Worm (Caenorhabditis elegans) whole organism, L4 larva: Measurements from ENCODE around the gene pkc-3.
"Not testable (repeated sequence)": the region's sequence is repeated elsewhere in the genome, so short reads cannot be mapped to it uniquely, and the experiment has no call there.

Experiments used
- D1046.2 ChIP-seq: fragments of 200-800 bp; sonication (Bioruptor generic); IDR thresholded peaks from 2 replicates; pipeline ENCODE4 v1.3.6; 2022; ENCODE audit warnings: missing genetic modification characterization, missing compliant biosample characterization
- F10B5.3 ChIP-seq: sonication (generic microtip); optimal IDR thresholded peaks from 2 replicates; lab custom pipeline; 2016; ENCODE audit warnings: mild to moderate bottlenecking, missing genetic modification characterization, missing compliant biosample characterization
- F44E2.7 ChIP-seq: fragments of 200-800 bp; sonication (Bioruptor generic); IDR thresholded peaks from 2 replicates; pipeline ENCODE4 v2.1.2; 2022; ENCODE audit warnings: missing genetic modification characterization, missing compliant biosample characterization
- T26A8.4 ChIP-seq: fragments of 200-800 bp; sonication (Bioruptor generic); IDR thresholded peaks from 2 replicates; pipeline ENCODE4 v1.3.6; 2022; ENCODE audit warnings: missing genetic modification characterization, missing compliant biosample characterization
- Y105C5A.15 ChIP-seq: fragments of 200-800 bp; sonication (Bioruptor generic); IDR thresholded peaks from 2 replicates; pipeline ENCODE4 v1.3.6; 2022; ENCODE audit warnings: missing genetic modification characterization, missing compliant biosample characterization
- ZK337.2 ChIP-seq: fragments of 200-800 bp; sonication (Bioruptor generic); IDR thresholded peaks from 2 replicates; pipeline ENCODE4 v1.3.6; 2022; ENCODE audit warnings: missing genetic modification reagents, missing genetic modification characterization, missing compliant biosample characterization
- aly-2 ChIP-seq: sonication (generic microtip); optimal IDR thresholded peaks from 2 replicates; lab custom pipeline; 2018; ENCODE audit warnings: missing biosample characterization, missing genetic modification characterization
- ama-1 ChIP-seq: fragments of 150-350 bp; optimal IDR thresholded peaks from 2 replicates; lab custom pipeline; 2014; ENCODE audit warnings: inconsistent platforms, mixed read lengths
- ceh-20 ChIP-seq: fragments of 200-800 bp; sonication (Bioruptor generic); IDR thresholded peaks from 2 replicates; pipeline ENCODE4 v1.3.6; 2022; ENCODE audit warnings: missing genetic modification reagents, missing genetic modification characterization, missing compliant biosample characterization
- ceh-28 ChIP-seq: fragments of 150-350 bp; optimal IDR thresholded peaks from 2 replicates; lab custom pipeline; 2014; ENCODE audit warnings: missing biosample characterization, missing genetic modification reagents, missing genetic modification characterization
- ceh-44 ChIP-seq: fragments of 200-800 bp; sonication (Bioruptor generic); IDR thresholded peaks from 2 replicates; pipeline ENCODE4 v1.3.6; 2022; ENCODE audit warnings: missing genetic modification reagents, missing genetic modification characterization, missing compliant biosample characterization
- ceh-62 ChIP-seq: sonication (generic microtip); optimal IDR thresholded peaks from 2 replicates; lab custom pipeline; 2017; ENCODE audit warnings: missing biosample characterization, missing genetic modification characterization
- ctbp-1 ChIP-seq: fragments of 200-800 bp; sonication (Bioruptor generic); IDR thresholded peaks from 2 replicates; pipeline ENCODE4 v1.3.6; 2022; ENCODE audit warnings: missing genetic modification reagents, missing genetic modification characterization, missing compliant biosample characterization
- daf-19 ChIP-seq: fragments of 200-800 bp; sonication (Bioruptor generic); conservative IDR thresholded peaks from 2 replicates; pipeline ENCODE4 v1.3.6; 2022; ENCODE audit warnings: missing genetic modification characterization, missing compliant biosample characterization
- daf-8 ChIP-seq: fragments of 200-800 bp; sonication (Bioruptor generic); IDR thresholded peaks from 2 replicates; pipeline ENCODE4 v1.3.6; 2022; ENCODE audit warnings: missing genetic modification characterization, missing compliant biosample characterization
- dmd-6 ChIP-seq: fragments of 200-800 bp; sonication (Bioruptor generic); IDR thresholded peaks from 2 replicates; pipeline ENCODE4 v1.3.6; 2022; ENCODE audit warnings: missing genetic modification reagents, missing genetic modification characterization, missing compliant biosample characterization
- duxl-1 ChIP-seq: sonication (generic microtip); optimal IDR thresholded peaks from 2 replicates; lab custom pipeline; 2016; ENCODE audit warnings: mild to moderate bottlenecking, missing genetic modification characterization, moderate library complexity, missing compliant biosample characterization; ENCODE audit not compliant: poor library complexity
- dve-1 ChIP-seq: sonication (generic microtip); optimal IDR thresholded peaks from 2 replicates; lab custom pipeline; 2017; ENCODE audit warnings: antibody characterized with exemption, mild to moderate bottlenecking, missing genetic modification characterization, missing compliant biosample characterization; ENCODE audit not compliant: insufficient read depth
- egl-43 ChIP-seq: fragments of 200-800 bp; sonication (Bioruptor generic); IDR thresholded peaks from 2 replicates; pipeline ENCODE4 v1.3.6; 2022; ENCODE audit warnings: missing genetic modification reagents, missing genetic modification characterization, missing compliant biosample characterization
- gei-8 ChIP-seq: fragments of 200-800 bp; sonication (Bioruptor generic); optimal IDR thresholded peaks from 2 replicates; lab custom pipeline; 2018; ENCODE audit warnings: mild to moderate bottlenecking, missing genetic modification characterization, missing compliant biosample characterization
- hmg-1.1 ChIP-seq: fragments of 200-800 bp; sonication (Bioruptor generic); IDR thresholded peaks from 2 replicates; pipeline ENCODE4 v1.3.6; 2022; ENCODE audit warnings: missing genetic modification reagents, missing genetic modification characterization, missing compliant biosample characterization
- lin-1 ChIP-seq: fragments of 200-800 bp; sonication (Bioruptor generic); IDR thresholded peaks from 2 replicates; pipeline ENCODE4 v1.3.6; 2022; ENCODE audit warnings: missing genetic modification reagents, missing genetic modification characterization, missing compliant biosample characterization
- lin-13 ChIP-seq: fragments of 150-350 bp; optimal IDR thresholded peaks from 2 replicates; lab custom pipeline; 2014; ENCODE audit warnings: missing biosample characterization, missing genetic modification reagents, missing genetic modification characterization
- lin-15B ChIP-seq: fragments of 150-350 bp; sonication (generic microtip); optimal IDR thresholded peaks from 3 replicates; lab custom pipeline; 2014; ENCODE audit warnings: missing biosample characterization, missing genetic modification characterization
- lin-38 ChIP-seq: fragments of 200-800 bp; sonication (Bioruptor generic); IDR thresholded peaks from 2 replicates; pipeline ENCODE4 v1.3.6; 2022; ENCODE audit warnings: missing genetic modification reagents, missing genetic modification characterization, missing compliant biosample characterization
- lin-39 ChIP-seq: fragments of 150-350 bp; optimal IDR thresholded peaks from 2 replicates; lab custom pipeline; 2014; ENCODE audit warnings: missing biosample characterization, missing genetic modification reagents, missing genetic modification characterization
- madf-5 ChIP-seq, 2 experiments: fragments of 200-800 bp; sonication (Bioruptor generic); IDR thresholded peaks; 2 replicates each; pipeline ENCODE4 v1.3.6; 2022; ENCODE audit warnings: missing compliant biosample characterization in 2 of 2, missing genetic modification characterization in 2 of 2
- madf-9 ChIP-seq: fragments of 200-800 bp; sonication (Bioruptor generic); conservative IDR thresholded peaks from 2 replicates; pipeline ENCODE4 v1.3.6; 2022; ENCODE audit warnings: missing genetic modification reagents, missing genetic modification characterization, missing compliant biosample characterization
- mep-1 ChIP-seq: fragments of 150-350 bp; sonication (generic microtip); optimal IDR thresholded peaks from 3 replicates; lab custom pipeline; 2014; ENCODE audit warnings: missing biosample characterization, missing genetic modification characterization
- mxl-3 ChIP-seq: fragments of 200-800 bp; sonication (Bioruptor generic); optimal IDR thresholded peaks from 2 replicates; lab custom pipeline; 2018; ENCODE audit warnings: mild to moderate bottlenecking, missing genetic modification characterization, missing compliant biosample characterization
- nhr-111 ChIP-seq: fragments of 200-800 bp; sonication (Bioruptor generic); optimal IDR thresholded peaks from 2 replicates; lab custom pipeline; 2018; ENCODE audit warnings: mild to moderate bottlenecking, missing genetic modification characterization, missing compliant biosample characterization
- nhr-28 ChIP-seq: fragments of 150-350 bp; optimal IDR thresholded peaks from 2 replicates; lab custom pipeline; 2014; ENCODE audit warnings: missing biosample characterization, missing genetic modification characterization
- nhr-76 ChIP-seq: fragments of 150-350 bp; optimal IDR thresholded peaks from 2 replicates; lab custom pipeline; 2014; ENCODE audit warnings: missing biosample characterization, missing genetic modification characterization
- pha-4 ChIP-seq, 2 experiments: fragments of 150-350 bp in 1 of 2; fragments of 200-800 bp in 1 of 2; sonication (Bioruptor generic) in 1 of 2; IDR thresholded peaks in 1 of 2; optimal IDR thresholded peaks in 1 of 2; 2 replicates each; pipeline versions ENCODE4 v1.3.6 to Lab custom; 2014 to 2022; ENCODE audit warnings: missing genetic modification characterization in 2 of 2, missing genetic modification reagents in 2 of 2, missing biosample characterization in 1 of 2, missing compliant biosample characterization in 1 of 2
- php-3 ChIP-seq: fragments of 200-800 bp; sonication (Bioruptor generic); IDR thresholded peaks from 2 replicates; pipeline ENCODE4 v1.3.6; 2022; ENCODE audit warnings: missing genetic modification reagents, missing genetic modification characterization, missing compliant biosample characterization
- rbr-2 ChIP-seq: sonication (generic microtip); optimal IDR thresholded peaks from 2 replicates; lab custom pipeline; 2016; ENCODE audit warnings: missing genotype, missing genetic modification characterization, missing compliant biosample characterization
- saeg-2 ChIP-seq: fragments of 200-800 bp; sonication (Bioruptor generic); IDR thresholded peaks from 2 replicates; pipeline ENCODE4 v1.3.6; 2022; ENCODE audit warnings: missing genetic modification reagents, missing genetic modification characterization, missing compliant biosample characterization
- set-16 ChIP-seq: fragments of 200-800 bp; sonication (Bioruptor generic); IDR thresholded peaks from 2 replicates; pipeline ENCODE4 v1.3.6; 2022; ENCODE audit warnings: missing genetic modification reagents, missing genetic modification characterization, missing compliant biosample characterization
- skn-1 ChIP-seq: fragments of 150-350 bp; optimal IDR thresholded peaks from 2 replicates; lab custom pipeline; 2014; ENCODE audit warnings: missing biosample characterization, missing genetic modification characterization
- tag-97 ChIP-seq: fragments of 200-800 bp; sonication (Bioruptor generic); IDR thresholded peaks from 2 replicates; pipeline ENCODE4 v1.3.6; 2022; ENCODE audit warnings: missing genetic modification characterization, missing compliant biosample characterization
- tra-1 ChIP-seq: fragments of 200-800 bp; sonication (Bioruptor generic); IDR thresholded peaks from 2 replicates; pipeline ENCODE4 v1.3.6; 2022; ENCODE audit warnings: missing genetic modification reagents, missing genetic modification characterization, missing compliant biosample characterization
- unc-62 ChIP-seq, 3 experiments: fragments of 150-350 bp in 1 of 3; sonication (generic microtip); optimal IDR thresholded peaks in 2 of 3; peaks in 1 of 3; 1 replicate in 1 of 3; 2 replicates in 2 of 3; lab custom pipeline; 2014 to 2017; ENCODE audit warnings: missing biosample characterization in 3 of 3, missing genetic modification characterization in 3 of 3, missing genetic modification reagents in 3 of 3, missing genotype in 1 of 3
- vab-7 ChIP-seq: fragments of 200-800 bp; sonication (Bioruptor generic); IDR thresholded peaks from 2 replicates; pipeline ENCODE4 v1.3.6; 2022; ENCODE audit warnings: missing genetic modification reagents, missing genetic modification characterization, missing compliant biosample characterization
- zag-1 ChIP-seq: fragments of 150-350 bp; optimal IDR thresholded peaks from 2 replicates; lab custom pipeline; 2014; ENCODE audit warnings: missing biosample characterization, missing genetic modification characterization
- zip-11 ChIP-seq: fragments of 200-800 bp; sonication (Bioruptor generic); IDR thresholded peaks from 2 replicates; pipeline ENCODE4 v1.3.6; 2022; ENCODE audit warnings: missing genetic modification characterization, missing compliant biosample characterization

The pkc-3 gene

ce11 chrII:5350357-5350756 lies 29.5 kb upstream of the pkc-3 start, which contains the start of gene F09E5.8:
Gene F09E5.8, plus strand, starts transcription at chrII:5350669.
- TF ChIP-seq T26A8.4 (GFP tag; lab: Robert Waterston, UW) (peak; percentile 81), pha-4 (GFP tag; IDR thresholded peaks at IDR 0.05; lab: Robert Waterston, UW) (peak; percentile 63; the same call in 1 of the 2 replicates), vab-7 (GFP tag; lab: Robert Waterston, UW) (0 out of 2 replicates have a peak, but pooled peaks have one; percentile 63), lin-1 (GFP tag; lab: Robert Waterston, UW) (0 out of 2 replicates have a peak, but pooled peaks have one; percentile 41), dmd-6 (peak; percentile 23; the same call in 1 of the 2 replicates), hmg-1.1 (GFP tag; lab: Robert Waterston, UW) (peak; percentile 78), ctbp-1 (GFP tag; lab: Robert Waterston, UW) (0 out of 2 replicates have a peak, but pooled peaks have one; percentile 39), ceh-20 (GFP tag; lab: Robert Waterston, UW) (0 out of 2 replicates have a peak, but pooled peaks have one; percentile 25), lin-38 (GFP tag; lab: Robert Waterston, UW) (peak; percentile 82)
- not testable (repeated sequence) for TF ChIP-seq pha-4 (tag; optimal IDR thresholded peaks at IDR 0.05; lab: Kevin White, UChicago)

ce11 chrII:5351799-5352198 lies 28.0 kb upstream of the pkc-3 start, which contains the start of gene F09E5.7:
Gene F09E5.7, plus strand, starts transcription at chrII:5352099.
- TF ChIP-seq saeg-2 (GFP tag; lab: Robert Waterston, UW) (no peak), nhr-28 (tag; lab: Kevin White, UChicago) (no peak), pha-4 (GFP tag; IDR thresholded peaks at IDR 0.05; lab: Robert Waterston, UW) (no peak), pha-4 (tag; optimal IDR thresholded peaks at IDR 0.05; lab: Kevin White, UChicago) (no peak), lin-15B (tag; lab: Kevin White, UChicago) (no peak), ceh-28 (no peak), tag-97 (GFP tag; lab: Robert Waterston, UW) (no peak), duxl-1 (tag; lab: Kevin White, UChicago) (no peak), tra-1 (GFP tag; lab: Robert Waterston, UW) (no peak), lin-13 (GFP tag; lab: Kevin White, UChicago) (no peak), F44E2.7 (GFP tag; lab: Robert Waterston, UW) (no peak), gei-8 (GFP tag; lab: Kevin White, UChicago) (no peak), ZK337.2 (GFP tag; lab: Robert Waterston, UW) (no peak), rbr-2 (tag; lab: Kevin White, UChicago) (no peak)

ce11 chrII:5353642-5354041 lies 26.2 kb upstream of the pkc-3 start:
- TF ChIP-seq F10B5.3 (tag; lab: Kevin White, UChicago): peak; percentile 20
- TF ChIP-seq zag-1: no peak
- TF ChIP-seq mep-1 (tag; lab: Kevin White, UChicago): no peak
- TF ChIP-seq php-3: peak; percentile 68; the same call in 1 of the 2 replicates
- TF ChIP-seq gei-8 (GFP tag; lab: Kevin White, UChicago): peak; percentile 85
- no peak for TF ChIP-seq ama-1 (lab: Kevin White, UChicago)
- TF ChIP-seq daf-19 (GFP tag; lab: Robert Waterston, UW): peak; percentile 86
- TF ChIP-seq zip-11: peak; percentile 76
- no peak; the same call in 1 of the 2 replicates for TF ChIP-seq madf-9 (GFP tag; lab: Robert Waterston, UW)
- TF ChIP-seq daf-8 (GFP tag; lab: Robert Waterston, UW): no peak
- peak; percentile 73; the same call in 1 of the 2 replicates for TF ChIP-seq lin-1 (GFP tag; lab: Robert Waterston, UW)
- no peak for TF ChIP-seq ceh-28
- peak; percentile 61 for TF ChIP-seq duxl-1 (tag; lab: Kevin White, UChicago)
- TF ChIP-seq aly-2 (tag; lab: Kevin White, UChicago): no peak
- TF ChIP-seq nhr-76 (tag; lab: Kevin White, UChicago): no peak
- no peak for TF ChIP-seq lin-39
- TF ChIP-seq skn-1: no peak
- TF ChIP-seq madf-5 (GFP tag; IDR thresholded peaks at IDR 0.05; lab: Robert Waterston, UW): peak; percentile 87 to 97
- peak; percentile 86 for TF ChIP-seq egl-43 (GFP tag; lab: Robert Waterston, UW)
- TF ChIP-seq nhr-111 (GFP tag; lab: Kevin White, UChicago): peak; percentile 91
- TF ChIP-seq ceh-62 (tag; lab: Kevin White, UChicago): no peak
- no peak for TF ChIP-seq unc-62 (GFP tag; optimal IDR thresholded peaks at IDR 0.05 in 1 of 2; lab: Kevin White, UChicago)
- TF ChIP-seq unc-62 (tag; optimal IDR thresholded peaks at IDR 0.05; lab: Kevin White, UChicago): no peak
- peak; percentile 38 for TF ChIP-seq rbr-2 (tag; lab: Kevin White, UChicago)
- peak; percentile 87 for TF ChIP-seq D1046.2
- TF ChIP-seq Y105C5A.15 (GFP tag; lab: Robert Waterston, UW): peak; percentile 97
- TF ChIP-seq ceh-44 (GFP tag; lab: Robert Waterston, UW): no peak
- TF ChIP-seq set-16 (GFP tag; lab: Robert Waterston, UW): no peak
- peak; percentile 44 for TF ChIP-seq dve-1 (tag; lab: Kevin White, UChicago)
- TF ChIP-seq mxl-3 (GFP tag; lab: Kevin White, UChicago): no peak
